Worm (Caenorhabditis elegans): ENCODE measurements around the gene srg-4.

srg-4 gene

ce11 chrIII:6280070-6280596 is 18.2 kb upstream of the srg-4 start, which contains the start of gene hmg-1.2 (continued):
- no peak; the same call in 1 of the 2 replicates for TF ChIP-seq F33H1.4 (GFP tag; IDR thresholded peaks at IDR 0.05)
- 0 out of 2 replicates have a peak, but pooled peaks have one; percentile 32 for TF ChIP-seq egrh-3 (GFP tag; IDR thresholded peaks at IDR 0.05)
- TF ChIP-seq mel-28 (tag; optimal IDR thresholded peaks at IDR 0.05; ENCODE audit: borderline replicate concordance): no peak
- no peak for TF ChIP-seq ets-4 (GFP tag; optimal IDR thresholded peaks at IDR 0.05)
- no peak for TF ChIP-seq F49E8.2 (tag; optimal IDR thresholded peaks at IDR 0.05; ENCODE audit: insufficient read depth)
- TF ChIP-seq lin-35 (GFP tag; optimal IDR thresholded peaks at IDR 0.05): peak in 1 of 3 experiments; percentile 42
- no peak for TF ChIP-seq bed-1 (GFP tag; IDR thresholded peaks at IDR 0.05)
- TF ChIP-seq lin-40 (tag; optimal IDR thresholded peaks at IDR 0.05): peak; percentile 85
- no peak for TF ChIP-seq hrde-1 (tag; optimal IDR thresholded peaks at IDR 0.05; ENCODE audit: borderline replicate concordance)
- TF ChIP-seq Y95B8A.8 (GFP tag; IDR thresholded peaks at IDR 0.05): no peak
- TF ChIP-seq F52B5.7 (tag; optimal IDR thresholded peaks at IDR 0.05): no peak
- no peak for TF ChIP-seq nhr-120 (GFP tag; IDR thresholded peaks at IDR 0.05)
- TF ChIP-seq athp-1 (tag; optimal IDR thresholded peaks at IDR 0.05): peak; percentile 50
- no peak for TF ChIP-seq ccch-3 (GFP tag; optimal IDR thresholded peaks at IDR 0.05)
- TF ChIP-seq C06A6.2 (GFP tag; conservative IDR thresholded peaks at IDR 0.05): 0 out of 2 replicates have a peak, but pooled peaks have one; percentile 48
- TF ChIP-seq D2030.7 (GFP tag; IDR thresholded peaks at IDR 0.05): no peak
- TF ChIP-seq ztf-25 (GFP tag; IDR thresholded peaks at IDR 0.05): no peak
- TF ChIP-seq unc-62 (GFP tag; optimal IDR thresholded peaks at IDR 0.05): peak; percentile 83
- peak; percentile 55 for TF ChIP-seq tlf-1 (GFP tag; optimal IDR thresholded peaks at IDR 0.05)
- peak; percentile 39 for TF ChIP-seq lin-54 (GFP tag; optimal IDR thresholded peaks at IDR 0.05)
- TF ChIP-seq Y56A3A.18 (GFP tag; IDR thresholded peaks at IDR 0.05): no peak
- TF ChIP-seq lsy-27 (tag; optimal IDR thresholded peaks at IDR 0.05; ENCODE audit: borderline replicate concordance, insufficient read depth): peak; percentile 27
- peak; percentile 76 for TF ChIP-seq ZK185.1 (tag; optimal IDR thresholded peaks at IDR 0.05; ENCODE audit: poor library complexity, severe bottlenecking)
- TF ChIP-seq B0019.2 (GFP tag; conservative IDR thresholded peaks at IDR 0.05): no peak
- peak; percentile 71 for TF ChIP-seq pbrm-1 (GFP tag; IDR thresholded peaks at IDR 0.05)
- no peak for TF ChIP-seq attf-6 (GFP tag; IDR thresholded peaks at IDR 0.05)
- TF ChIP-seq egl-18 (GFP tag; IDR thresholded peaks at IDR 0.05): 0 out of 2 replicates have a peak, but pooled peaks have one; percentile 35
- TF ChIP-seq rpc-1 (optimal IDR thresholded peaks at IDR 0.05): no peak
- no peak for TF ChIP-seq rpc-1 (tag; optimal IDR thresholded peaks at IDR 0.05)
- peak; percentile 18 for TF ChIP-seq ztf-18 (tag; optimal IDR thresholded peaks at IDR 0.05)

- TF ChIP-seq attf-5 (GFP tag; optimal IDR thresholded peaks at IDR 0.05): no peak
- TF ChIP-seq ztf-18 (tag; optimal IDR thresholded peaks at IDR 0.05): no peak
- TF ChIP-seq attf-6 (GFP tag; IDR thresholded peaks at IDR 0.05): no peak
- no peak for TF ChIP-seq F55B11.4 (tag; optimal IDR thresholded peaks at IDR 0.05; ENCODE audit: borderline replicate concordance, insufficient read depth)
- TF ChIP-seq atf-7 (tag; optimal IDR thresholded peaks at IDR 0.05): peak; percentile 3
- no peak for TF ChIP-seq T26A5.8 (tag; optimal IDR thresholded peaks at IDR 0.05)
- no peak for TF ChIP-seq xnd-1 (tag; optimal IDR thresholded peaks at IDR 0.05)
- no peak for TF ChIP-seq sdz-38 (tag; optimal IDR thresholded peaks at IDR 0.05)
- TF ChIP-seq hmg-1.2 (GFP tag; IDR thresholded peaks at IDR 0.05): peak; percentile 20; the same call in 1 of the 2 replicates
These were observed 17.6 kb upstream of the srg-4 start for ce11 chrIII:6279453-6279852.

Data from whole organism, young adult.